Fruit fly (Drosophila melanogaster) Kc167 (cell line): ENCODE measurements around the gene alpha-Est2.

ENCODE experiments used
- Sin3A ChIP-seq: fragments of >200 bp; optimal IDR thresholded peaks from 2 replicates; lab custom pipeline; 2018; ENCODE audit warnings: missing external identifiers
- psq ChIP-seq: fragments of >200 bp; optimal IDR thresholded peaks from 2 replicates; lab custom pipeline; 2017; ENCODE audit warnings: missing external identifiers

dm6 chr3R:7499488-7499887 is 42.1 kb upstream of the alpha-Est2 start:
- TF ChIP-seq psq (lab: Kevin White, UChicago) (no peak), Sin3A (lab: Kevin White, UChicago) (no peak)
